Fruit fly (Drosophila melanogaster) whole organism, embryonic: ENCODE results near the gene St2.

ENCODE experiments used
- Awh ChIP-seq: fragments of 200-800 bp; sonication (Bioruptor generic); IDR thresholded peaks from 2 replicates; pipeline ENCODE4, ENCODE4 v1.3.6; 2022; ENCODE audit warnings: missing biosample characterization, missing genetic modification characterization
- CG10267 ChIP-seq: fragments of 200-800 bp; sonication (Bioruptor generic); optimal IDR thresholded peaks from 2 replicates; lab custom pipeline; 2018; ENCODE audit warnings: missing biosample characterization, mild to moderate bottlenecking, missing genetic modification characterization, moderate library complexity
- CG10462 ChIP-seq: fragments of 200-800 bp; sonication (Bioruptor generic); optimal IDR thresholded peaks from 2 replicates; lab custom pipeline; 2016; ENCODE audit warnings: missing biosample characterization, missing genetic modification characterization
- CG12299 ChIP-seq: fragments of 200-800 bp; sonication (Bioruptor generic); optimal IDR thresholded peaks from 2 replicates; lab custom pipeline; 2018; ENCODE audit warnings: missing biosample characterization, mild to moderate bottlenecking, missing genetic modification characterization
- CG13287 ChIP-seq: fragments of 200-800 bp; sonication (Bioruptor generic); IDR thresholded peaks from 2 replicates; pipeline ENCODE4 v1.3.6; 2022; ENCODE audit warnings: missing biosample characterization, missing genetic modification characterization; ENCODE audit not compliant: partially characterized antibody
- CG17328 ChIP-seq: fragments of 200-800 bp; sonication (Bioruptor generic); IDR thresholded peaks from 2 replicates; pipeline ENCODE4 v1.3.6; 2022; ENCODE audit warnings: missing biosample characterization, missing genetic modification characterization
- CG17359 ChIP-seq: fragments of 200-800 bp; sonication (Bioruptor generic); optimal IDR thresholded peaks from 3 replicates; lab custom pipeline; 2018; ENCODE audit warnings: missing biosample characterization, mild to moderate bottlenecking, missing genetic modification characterization, moderate library complexity
- CG17385 ChIP-seq: fragments of 200-800 bp; sonication (Bioruptor generic); optimal IDR thresholded peaks from 3 replicates; lab custom pipeline; 2018; ENCODE audit warnings: missing biosample characterization, mild to moderate bottlenecking, missing genetic modification characterization
- CG17829 ChIP-seq: fragments of 200-800 bp; optimal IDR thresholded peaks from 2 replicates; lab custom pipeline; 2019; ENCODE audit warnings: missing biosample characterization, mild to moderate bottlenecking, missing genetic modification characterization, moderate library complexity
- CG2202 ChIP-seq: fragments of 200-800 bp; sonication (Bioruptor generic); optimal IDR thresholded peaks from 2 replicates; lab custom pipeline; 2018; ENCODE audit warnings: missing biosample characterization, mild to moderate bottlenecking, missing genetic modification characterization
- CG2712 ChIP-seq: fragments of 200-800 bp; optimal IDR thresholded peaks from 3 replicates; lab custom pipeline; 2019; ENCODE audit warnings: missing biosample characterization, mild to moderate bottlenecking, missing genetic modification characterization, moderate library complexity
- CG3163 ChIP-seq: fragments of 200-800 bp; sonication (Bioruptor generic); optimal IDR thresholded peaks from 3 replicates; lab custom pipeline; 2016; ENCODE audit warnings: missing biosample characterization, missing genetic modification characterization
- CG3407 ChIP-seq: fragments of 200-800 bp; sonication (Bioruptor generic); optimal IDR thresholded peaks from 2 replicates; lab custom pipeline; 2018; ENCODE audit warnings: missing biosample characterization, mild to moderate bottlenecking, missing genetic modification characterization
- CG34224 ChIP-seq: fragments of 200-800 bp; sonication (Bioruptor generic); IDR thresholded peaks from 3 replicates; pipeline ENCODE4 v1.3.6; 2022; ENCODE audit warnings: missing biosample characterization, missing genetic modification characterization; ENCODE audit not compliant: partially characterized antibody
- CG34376 ChIP-seq: fragments of 200-800 bp; sonication (Bioruptor generic); optimal IDR thresholded peaks from 2 replicates; lab custom pipeline; 2018; ENCODE audit warnings: missing biosample characterization, mild to moderate bottlenecking, missing genetic modification characterization
- CG4282 ChIP-seq: fragments of 200-800 bp; sonication (Bioruptor generic); optimal IDR thresholded peaks from 2 replicates; lab custom pipeline; 2016; ENCODE audit warnings: missing biosample characterization, missing genetic modification characterization
- CG6254 ChIP-seq: fragments of 200-800 bp; sonication (Bioruptor generic); optimal IDR thresholded peaks from 3 replicates; lab custom pipeline; 2017; ENCODE audit warnings: mild to moderate bottlenecking, missing biosample characterization, missing genetic modification reagents, missing genetic modification characterization
- CG6791 ChIP-seq: fragments of 200-800 bp; sonication (Bioruptor generic); IDR thresholded peaks from 3 replicates; pipeline ENCODE4 v1.3.6; 2022; ENCODE audit warnings: missing biosample characterization, missing genetic modification characterization; ENCODE audit not compliant: partially characterized antibody
- CG6813 ChIP-seq: fragments of 200-800 bp; sonication (Bioruptor generic); optimal IDR thresholded peaks from 2 replicates; lab custom pipeline; 2017; ENCODE audit warnings: missing biosample characterization, missing genetic modification characterization, mild to moderate bottlenecking, moderate library complexity, missing genetic modification reagents
- CG7745 ChIP-seq: fragments of 200-800 bp; sonication (Bioruptor generic); optimal IDR thresholded peaks from 2 replicates; lab custom pipeline; 2018; ENCODE audit warnings: missing biosample characterization, mild to moderate bottlenecking, missing genetic modification characterization, moderate library complexity
- CG8944 ChIP-seq: fragments of 200-800 bp; sonication (Bioruptor generic); optimal IDR thresholded peaks from 3 replicates; lab custom pipeline; 2016; ENCODE audit warnings: missing biosample characterization, missing genetic modification characterization
- Dfd ChIP-seq, 2 experiments: fragments of >200 bp; optimal IDR thresholded peaks; 2 replicates each; lab custom pipeline; 2017; ENCODE audit warnings: missing biosample characterization in 2 of 2, missing genetic modification characterization in 2 of 2
- Dll ChIP-seq: fragments of 200-800 bp; sonication (Bioruptor generic); IDR thresholded peaks from 4 replicates; pipeline ENCODE4 v1.3.6; 2022; ENCODE audit warnings: missing biosample characterization, missing genetic modification characterization; ENCODE audit not compliant: partially characterized antibody
- Doc2 ChIP-seq: fragments of 200-800 bp; sonication (Bioruptor generic); IDR thresholded peaks from 2 replicates; pipeline ENCODE4 v1.3.6; 2022; ENCODE audit warnings: missing biosample characterization, missing genetic modification characterization
- Ets97D ChIP-seq: fragments of 200-800 bp; sonication (Bioruptor generic); optimal IDR thresholded peaks from 3 replicates; lab custom pipeline; 2016; ENCODE audit warnings: missing biosample characterization, missing genetic modification characterization
- Fer3 ChIP-seq: fragments of 200-800 bp; sonication (Bioruptor generic); optimal IDR thresholded peaks from 2 replicates; lab custom pipeline; 2018; ENCODE audit warnings: missing biosample characterization, mild to moderate bottlenecking, missing genetic modification characterization, moderate library complexity
- HLH4C ChIP-seq: fragments of 200-800 bp; sonication (Bioruptor generic); IDR thresholded peaks from 3 replicates; pipeline ENCODE4 v1.3.6; 2022; ENCODE audit warnings: missing biosample characterization, missing genetic modification characterization; ENCODE audit not compliant: partially characterized antibody
- Hr39 ChIP-seq: fragments of >200 bp; optimal IDR thresholded peaks from 2 replicates; lab custom pipeline; 2017
- Jarid2 ChIP-seq: fragments of 200-800 bp; sonication (Bioruptor generic); optimal IDR thresholded peaks from 3 replicates; lab custom pipeline; 2017; ENCODE audit warnings: mild to moderate bottlenecking, missing biosample characterization, missing genetic modification reagents, missing genetic modification characterization
- Lim3 ChIP-seq: fragments of 200-800 bp; sonication (Bioruptor generic); IDR thresholded peaks from 2 replicates; pipeline ENCODE4 v1.3.6; 2022; ENCODE audit warnings: missing biosample characterization, missing genetic modification characterization
- Mad ChIP-seq: fragments of 200-800 bp; sonication (Bioruptor generic); optimal IDR thresholded peaks from 2 replicates; lab custom pipeline; 2016; ENCODE audit warnings: missing biosample characterization, missing genetic modification characterization
- Ptx1 ChIP-seq: fragments of 200-800 bp; sonication (Bioruptor generic); IDR thresholded peaks from 2 replicates; pipeline ENCODE4 v1.3.6; 2022; ENCODE audit warnings: missing biosample characterization, missing genetic modification characterization
- Ravus ChIP-seq: fragments of 200-800 bp; sonication (Bioruptor generic); IDR thresholded peaks from 2 replicates; pipeline ENCODE4 v1.3.6; 2022; ENCODE audit warnings: missing biosample characterization, missing genetic modification characterization
- Side ChIP-seq: fragments of 200-800 bp; sonication (Bioruptor generic); optimal IDR thresholded peaks from 2 replicates; lab custom pipeline; 2016; ENCODE audit warnings: missing biosample characterization, missing genetic modification characterization
- Sry-δ ChIP-seq: fragments of 200-800 bp; sonication (Bioruptor generic); optimal IDR thresholded peaks from 2 replicates; lab custom pipeline; 2016; ENCODE audit warnings: missing biosample characterization, missing genetic modification characterization
- aop ChIP-seq: fragments of 200-800 bp; sonication (Bioruptor generic); IDR thresholded peaks from 2 replicates; pipeline ENCODE4 v1.3.6; 2022; ENCODE audit warnings: missing biosample characterization, missing genetic modification characterization
- az2 ChIP-seq: fragments of 200-800 bp; sonication (Bioruptor generic); optimal IDR thresholded peaks from 3 replicates; lab custom pipeline; 2016; ENCODE audit warnings: missing biosample characterization, missing genetic modification characterization
- danr ChIP-seq: fragments of 200-800 bp; sonication (Bioruptor generic); IDR thresholded peaks from 2 replicates; pipeline ENCODE4 v1.3.6; 2022; ENCODE audit warnings: missing biosample characterization, missing genetic modification characterization
- en ChIP-seq: fragments of 200-800 bp; sonication (Bioruptor generic); optimal IDR thresholded peaks from 2 replicates; lab custom pipeline; 2016; ENCODE audit warnings: missing biosample characterization, missing genetic modification characterization
- fd96Cb ChIP-seq: fragments of 200-800 bp; sonication (Bioruptor generic); optimal IDR thresholded peaks from 2 replicates; lab custom pipeline; 2018; ENCODE audit warnings: missing biosample characterization, mild to moderate bottlenecking, missing genetic modification characterization, moderate library complexity
- grau ChIP-seq: fragments of 200-800 bp; optimal IDR thresholded peaks from 3 replicates; lab custom pipeline; 2019; ENCODE audit warnings: missing biosample characterization, mild to moderate bottlenecking, missing genetic modification characterization, moderate library complexity
- ham ChIP-seq: fragments of 200-800 bp; sonication (Bioruptor generic); IDR thresholded peaks from 2 replicates; pipeline ENCODE4 v1.3.6; 2022; ENCODE audit warnings: missing biosample characterization, missing genetic modification characterization
- kay ChIP-seq: fragments of 200-800 bp; sonication (Bioruptor generic); optimal IDR thresholded peaks from 2 replicates; lab custom pipeline; 2016; ENCODE audit warnings: missing biosample characterization, missing genetic modification characterization
- ken ChIP-seq: fragments of 200-800 bp; sonication (Bioruptor generic); IDR thresholded peaks from 3 replicates; pipeline ENCODE4 v1.3.6; 2022; ENCODE audit warnings: missing biosample characterization, missing genetic modification characterization
- lov ChIP-seq, 2 experiments: fragments of 200-800 bp in 1 of 2; fragments of >200 bp in 1 of 2; sonication (Bioruptor generic) in 1 of 2; IDR thresholded peaks in 1 of 2; optimal IDR thresholded peaks in 1 of 2; 2 replicates in 1 of 2; 3 replicates in 1 of 2; pipeline versions ENCODE4 v1.3.6 to Lab custom; 2017 to 2022; ENCODE audit warnings: missing biosample characterization in 1 of 2, missing genetic modification characterization in 1 of 2
- onecut ChIP-seq: fragments of 200-800 bp; sonication (Bioruptor generic); IDR thresholded peaks from 2 replicates; pipeline ENCODE4 v1.3.6; 2022; ENCODE audit warnings: missing biosample characterization, missing genetic modification characterization
- pb ChIP-seq: fragments of 200-800 bp; sonication (Bioruptor generic); optimal IDR thresholded peaks from 3 replicates; lab custom pipeline; 2016; ENCODE audit warnings: missing biosample characterization, missing genetic modification characterization
- run ChIP-seq: fragments of 200-800 bp; sonication (Bioruptor generic); optimal IDR thresholded peaks from 3 replicates; lab custom pipeline; 2018; ENCODE audit warnings: missing biosample characterization, mild to moderate bottlenecking, missing genetic modification characterization
- so ChIP-seq: fragments of 200-800 bp; sonication (Bioruptor generic); IDR thresholded peaks from 3 replicates; pipeline ENCODE4 v1.3.6; 2022; ENCODE audit warnings: missing biosample characterization, missing genetic modification characterization
- trh ChIP-seq: fragments of 200-800 bp; sonication (Bioruptor generic); optimal IDR thresholded peaks from 2 replicates; lab custom pipeline; 2016; ENCODE audit warnings: missing biosample characterization, missing genetic modification characterization
- zen ChIP-seq: fragments of 200-800 bp; sonication (Bioruptor generic); optimal IDR thresholded peaks from 3 replicates; lab custom pipeline; 2018; ENCODE audit warnings: missing biosample characterization, mild to moderate bottlenecking, missing genetic modification characterization, moderate library complexity

The St2 gene

dm6 chr3R:9250868-9251267, 775 bp upstream of the St2 start (continued):
- TF ChIP-seq CG6254: no peak
- no peak for TF ChIP-seq Doc2
- no peak for TF ChIP-seq CG6791 (GFP tag; lab: Robert Waterston, UW)
- no peak for TF ChIP-seq CG4282 (GFP tag; lab: Kevin White, UChicago)
- no peak for TF ChIP-seq CG8944 (GFP tag; lab: Kevin White, UChicago)
- TF ChIP-seq Mad (GFP tag; lab: Kevin White, UChicago): no peak
- no peak for TF ChIP-seq Sry-δ (GFP tag; lab: Kevin White, UChicago)
- no peak for TF ChIP-seq Lim3 (GFP tag; lab: Robert Waterston, UW)
- 0 out of 2 replicates have a peak, but pooled peaks have one; percentile 45 for TF ChIP-seq Awh
- peak; percentile 45 for TF ChIP-seq CG2712 (tag; lab: Kevin White, UChicago)
- no peak for TF ChIP-seq CG7745 (tag; lab: Kevin White, UChicago)
- peak; percentile 39 for TF ChIP-seq Ptx1 (GFP tag; lab: Robert Waterston, UW)
- TF ChIP-seq zen (tag; lab: Kevin White, UChicago): peak; percentile 45
- TF ChIP-seq so (GFP tag; lab: Robert Waterston, UW): peak; percentile 52; the same call in 1 of the 3 replicates
- TF ChIP-seq CG12299 (tag; lab: Kevin White, UChicago): no peak
- no peak for TF ChIP-seq lov (optimal IDR thresholded peaks at IDR 0.05; lab: Kevin White, UChicago)
- peak; percentile 51; the same call in 1 of the 3 replicates for TF ChIP-seq lov (GFP tag; IDR thresholded peaks at IDR 0.05; lab: Robert Waterston, UW)
- peak; percentile 70 for TF ChIP-seq CG17328 (GFP tag; lab: Robert Waterston, UW)
- no peak for TF ChIP-seq CG34376
- TF ChIP-seq pb: no peak
- no peak for TF ChIP-seq kay
- TF ChIP-seq Ets97D (GFP tag; lab: Kevin White, UChicago): no peak
- TF ChIP-seq az2: peak; percentile 24
- no peak for TF ChIP-seq CG34224 (GFP tag; lab: Robert Waterston, UW)
- no peak for TF ChIP-seq Hr39
- no peak for TF ChIP-seq en (GFP tag; lab: Kevin White, UChicago)
- TF ChIP-seq Jarid2: no peak
- no peak for TF ChIP-seq CG6813 (GFP tag; lab: Kevin White, UChicago)
- TF ChIP-seq CG10462 (GFP tag; lab: Kevin White, UChicago): no peak
- no peak for TF ChIP-seq Dfd (GFP tag; optimal IDR thresholded peaks at IDR 0.05; lab: Kevin White, UChicago)
- no peak for TF ChIP-seq ham (GFP tag; lab: Robert Waterston, UW)
- TF ChIP-seq run (tag; lab: Kevin White, UChicago): no peak
- no peak for TF ChIP-seq Side (GFP tag; lab: Kevin White, UChicago)
- no peak for TF ChIP-seq HLH4C (GFP tag; lab: Robert Waterston, UW)
- TF ChIP-seq CG10267 (tag; lab: Kevin White, UChicago): peak; percentile 6
- no peak for TF ChIP-seq trh
- TF ChIP-seq CG17829: peak; percentile 39
- no peak for TF ChIP-seq onecut (GFP tag; lab: Robert Waterston, UW)
- TF ChIP-seq aop (GFP tag; lab: Robert Waterston, UW): no peak
- peak; percentile 40 for TF ChIP-seq fd96Cb (tag; lab: Kevin White, UChicago)
- peak; percentile 33; the same call in 1 of the 3 replicates for TF ChIP-seq ken
- TF ChIP-seq CG3163 (GFP tag; lab: Kevin White, UChicago): no peak
- TF ChIP-seq grau: no peak
- peak; percentile 25 for TF ChIP-seq CG17385 (GFP tag; lab: Kevin White, UChicago)
- TF ChIP-seq danr (GFP tag; lab: Robert Waterston, UW): no peak
- no peak for TF ChIP-seq Dll (GFP tag; lab: Robert Waterston, UW)
- no peak for TF ChIP-seq CG2202 (tag; lab: Kevin White, UChicago)
- TF ChIP-seq CG17359 (tag; lab: Kevin White, UChicago): peak; percentile 46
- no peak for TF ChIP-seq Ravus (GFP tag; lab: Robert Waterston, UW)
- TF ChIP-seq CG3407 (GFP tag; lab: Kevin White, UChicago): no peak
- no peak for TF ChIP-seq CG13287 (GFP tag; lab: Robert Waterston, UW)
- TF ChIP-seq Fer3 (tag; lab: Kevin White, UChicago): no peak
